Worm (Caenorhabditis elegans) whole organism, L4/young adult: ENCODE data around the gene K01C8.2.

Source experiments
- W03F9.2 ChIP-seq: fragments of 150-350 bp; optimal IDR thresholded peaks from 2 replicates; lab custom pipeline; 2014; ENCODE audit warnings: missing biosample characterization, missing genetic modification characterization
- dao-5 ChIP-seq: sonication (generic microtip); optimal IDR thresholded peaks from 2 replicates; lab custom pipeline; 2016; ENCODE audit warnings: missing genotype, missing genetic modification characterization, moderate library complexity, missing compliant biosample characterization
- him-1 ChIP-seq: sonication (generic microtip); optimal IDR thresholded peaks from 2 replicates; lab custom pipeline; 2016; ENCODE audit warnings: missing genotype, missing genetic modification reagents, missing genetic modification characterization, missing compliant biosample characterization

K01C8.2 gene

ce11 chrII:8225914-8226313 lies 43.3 kb downstream of the K01C8.2 start:
- TF ChIP-seq him-1 (tag; lab: Kevin White, UChicago) (no peak), dao-5 (tag; lab: Kevin White, UChicago) (no peak), W03F9.2 (tag; lab: Kevin White, UChicago) (no peak)

ce11 chrII:8225347-8225746 lies 43.9 kb downstream of the K01C8.2 start:
- TF ChIP-seq dao-5 (tag; lab: Kevin White, UChicago): no peak

- TF ChIP-seq dao-5 (tag; lab: Kevin White, UChicago): no peak
- TF ChIP-seq W03F9.2 (tag; lab: Kevin White, UChicago): no peak
- TF ChIP-seq him-1 (tag; lab: Kevin White, UChicago): no peak
Measured at ce11 chrII:8224623-8225022, 44.6 kb downstream of the K01C8.2 start.

ce11 chrII:8223945-8224344 lies 45.3 kb downstream of the K01C8.2 start:
- TF ChIP-seq him-1 (tag; lab: Kevin White, UChicago) (no peak), dao-5 (tag; lab: Kevin White, UChicago) (no peak), W03F9.2 (tag; lab: Kevin White, UChicago) (no peak)

- TF ChIP-seq him-1 (tag; lab: Kevin White, UChicago): no peak
- no peak for TF ChIP-seq dao-5 (tag; lab: Kevin White, UChicago)
- TF ChIP-seq W03F9.2 (tag; lab: Kevin White, UChicago): no peak
Measured at ce11 chrII:8223422-8223821, 45.8 kb downstream of the K01C8.2 start.

- peak; percentile 21 for TF ChIP-seq him-1 (tag; lab: Kevin White, UChicago)
- no peak for TF ChIP-seq W03F9.2 (tag; lab: Kevin White, UChicago)
Measured at ce11 chrII:8222309-8223065, 46.8 kb downstream of the K01C8.2 start, which contains the start of gene dab-1. TSS of gene dab-1 (plus strand) at chrII:8222386.

ce11 chrII:8220267-8220666 lies 49.0 kb downstream of the K01C8.2 start:
- no peak for TF ChIP-seq him-1 (tag; lab: Kevin White, UChicago)
- TF ChIP-seq dao-5 (tag; lab: Kevin White, UChicago): no peak
- TF ChIP-seq W03F9.2 (tag; lab: Kevin White, UChicago): no peak

- no peak for TF ChIP-seq dao-5 (tag; lab: Kevin White, UChicago)
- TF ChIP-seq W03F9.2 (tag; lab: Kevin White, UChicago): no peak
Measured at ce11 chrII:8218266-8218665, 51.0 kb downstream of the K01C8.2 start.
